Fruit fly (Drosophila melanogaster) S2 (cell line): ENCODE measurements around the gene Vps16A.

ENCODE experiments used
- CG8478 ChIP-seq: fragments of >200 bp; optimal IDR thresholded peaks from 2 replicates; lab custom pipeline; 2018
- CTCF ChIP-seq, 2 experiments: fragments of >200 bp; optimal IDR thresholded peaks; 2 replicates each; lab custom pipeline; 2018

DNA sequence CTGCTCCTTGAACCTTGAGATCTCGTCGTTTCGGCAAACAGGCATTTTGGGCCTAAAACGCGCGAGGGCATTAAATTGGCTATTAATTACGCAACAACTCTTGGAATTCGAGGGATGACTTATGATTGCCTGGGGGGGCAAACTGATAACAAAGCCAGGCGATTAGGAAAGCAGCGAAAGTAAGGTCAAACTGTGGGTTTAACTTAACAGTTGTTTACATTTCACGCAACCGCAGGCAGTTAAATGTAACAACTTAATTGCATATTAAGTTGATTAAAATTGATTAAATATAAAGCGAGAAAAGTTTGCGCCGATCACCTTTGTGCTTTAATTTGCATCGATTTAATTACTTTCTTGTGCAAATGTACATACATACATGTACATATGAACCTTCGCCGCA is 20.9 kb downstream of the Vps16A start:
- TF ChIP-seq CG8478 (lab: Kevin White, UChicago) (no peak), CTCF (optimal IDR thresholded peaks at IDR 0.05; lab: Kevin White, UChicago) (no peak)
